Worm (Caenorhabditis elegans) whole organism, L3 larva: Measurements from ENCODE around the gene srg-17.

Source experiments
- ama-1 ChIP-seq: fragments of 150-350 bp; optimal IDR thresholded peaks from 2 replicates; lab custom pipeline; 2018
- lin-15B ChIP-seq: fragments of 150-350 bp; optimal IDR thresholded peaks from 2 replicates; lab custom pipeline; 2014; ENCODE audit warnings: missing biosample characterization, missing genetic modification characterization

DNA sequence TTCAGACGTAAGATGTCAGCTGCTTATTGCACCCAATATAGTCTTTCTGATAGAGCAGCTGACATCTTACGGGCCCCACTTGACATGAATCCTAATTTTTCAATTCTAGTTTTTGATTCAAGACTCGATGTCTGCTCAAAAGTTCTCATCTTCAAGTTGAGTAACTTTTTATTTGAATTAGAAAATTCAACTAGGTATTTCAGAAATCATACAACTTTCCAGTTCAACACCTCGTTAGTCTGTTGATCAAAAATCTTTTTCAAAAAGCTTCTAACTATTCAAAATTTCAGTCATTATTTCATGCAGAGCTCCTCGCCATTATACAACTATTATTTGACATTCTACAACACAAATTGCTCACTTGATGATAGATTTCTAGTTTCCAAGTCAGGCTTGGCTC lies 38.4 kb downstream of the srg-17 start, which contains the start of gene srh-73:
- TF ChIP-seq ama-1 (lab: Kevin White, UChicago) (no peak), lin-15B (no peak)
